Worm (Caenorhabditis elegans): Measurements from ENCODE around the gene act-4.

- TF ChIP-seq nhr-90 (tag; optimal IDR thresholded peaks at IDR 0.05; ENCODE audit: poor library complexity) (no peak), ztf-4 (tag; optimal IDR thresholded peaks at IDR 0.05) (no peak), lin-39 (tag; optimal IDR thresholded peaks at IDR 0.05) (no peak), elt-2 (tag; optimal IDR thresholded peaks at IDR 0.05) (no peak), snpc-4 (tag; optimal IDR thresholded peaks at IDR 0.05) (no peak), nhr-237 (tag; optimal IDR thresholded peaks at IDR 0.05) (no peak), sptf-1 (tag; optimal IDR thresholded peaks at IDR 0.05) (no peak), lin-13 (GFP tag; optimal IDR thresholded peaks at IDR 0.05) (no peak), zag-1 (tag; optimal IDR thresholded peaks at IDR 0.05) (no peak), fos-1 (tag; optimal IDR thresholded peaks at IDR 0.05) (no peak)
Observed at ce11 chrX:4958986-4959385, 1.4 kb upstream of the act-4 start.

Data from whole organism, L1 larva.